Fruit fly (Drosophila melanogaster) whole organism, embryonic: Measurements from ENCODE around the gene CG31207.

Experiments used
- CG17186 ChIP-seq: fragments of 200-800 bp; sonication (Bioruptor generic); optimal IDR thresholded peaks from 3 replicates; lab custom pipeline; 2017; ENCODE audit warnings: missing biosample characterization, missing genetic modification reagents, missing genetic modification characterization
- CG2116 ChIP-seq: fragments of 200-800 bp; sonication (Bioruptor generic); optimal IDR thresholded peaks from 3 replicates; lab custom pipeline; 2018; ENCODE audit warnings: missing biosample characterization, mild to moderate bottlenecking, missing genetic modification characterization
- CG6175 ChIP-seq: fragments of 200-800 bp; sonication (Bioruptor generic); IDR thresholded peaks from 3 replicates; pipeline ENCODE4 v1.3.6; 2022; ENCODE audit warnings: missing biosample characterization, missing genetic modification characterization
- Mrtf ChIP-seq: fragments of 200-800 bp; sonication (Bioruptor generic); IDR thresholded peaks from 3 replicates; pipeline ENCODE4 v1.3.6; 2022; ENCODE audit warnings: missing biosample characterization, missing genetic modification characterization
- NC2β ChIP-seq: fragments of 200-800 bp; sonication (Bioruptor generic); optimal IDR thresholded peaks from 2 replicates; lab custom pipeline; 2016; ENCODE audit warnings: missing biosample characterization, missing genetic modification characterization
- Rfx ChIP-seq: fragments of 200-800 bp; sonication (Bioruptor generic); IDR thresholded peaks from 2 replicates; pipeline ENCODE4 v1.3.6; 2022; ENCODE audit warnings: missing biosample characterization, missing genetic modification characterization
- danr ChIP-seq: fragments of 200-800 bp; sonication (Bioruptor generic); IDR thresholded peaks from 2 replicates; pipeline ENCODE4 v1.3.6; 2022; ENCODE audit warnings: missing biosample characterization, missing genetic modification characterization
- p53 ChIP-seq: fragments of 200-800 bp; sonication (Bioruptor generic); optimal IDR thresholded peaks from 2 replicates; lab custom pipeline; 2016; ENCODE audit warnings: missing biosample characterization, missing genetic modification characterization
- tin ChIP-seq: fragments of 200-800 bp; sonication (Bioruptor generic); optimal IDR thresholded peaks from 3 replicates; lab custom pipeline; 2016; ENCODE audit warnings: missing biosample characterization, missing genetic modification characterization

DNA sequence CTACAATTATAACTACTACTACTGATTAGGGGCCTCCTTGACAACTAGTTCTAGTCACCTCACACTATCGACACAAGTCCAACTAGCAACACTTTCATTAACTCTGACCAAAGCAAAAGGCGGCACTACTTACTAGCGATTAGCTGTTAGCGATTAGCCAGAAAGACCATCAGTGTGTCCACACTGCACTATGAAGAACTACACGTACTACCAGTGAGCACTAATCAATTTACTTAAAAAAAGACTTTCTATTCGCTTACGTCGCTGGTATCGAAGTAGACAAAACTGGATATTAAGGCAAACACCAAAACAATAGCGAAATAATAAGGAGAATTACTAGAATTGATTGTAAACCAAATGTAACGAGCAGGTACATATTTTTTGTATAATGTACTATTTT lies 33.0 kb downstream of the CG31207 start:
- TF ChIP-seq CG2116 (no peak), Mrtf (GFP tag; lab: Robert Waterston, UW) (no peak), CG17186 (GFP tag; lab: Kevin White, UChicago) (no peak), CG6175 (GFP tag; lab: Robert Waterston, UW) (no peak), p53 (GFP tag; lab: Kevin White, UChicago) (no peak), danr (GFP tag; lab: Robert Waterston, UW) (no peak), NC2β (GFP tag; lab: Kevin White, UChicago) (no peak), tin (GFP tag; lab: Kevin White, UChicago) (no peak), Rfx (GFP tag; lab: Robert Waterston, UW) (no peak)
